Fruit fly (Drosophila melanogaster): Measurements from ENCODE around the gene Ube4B.

DNA sequence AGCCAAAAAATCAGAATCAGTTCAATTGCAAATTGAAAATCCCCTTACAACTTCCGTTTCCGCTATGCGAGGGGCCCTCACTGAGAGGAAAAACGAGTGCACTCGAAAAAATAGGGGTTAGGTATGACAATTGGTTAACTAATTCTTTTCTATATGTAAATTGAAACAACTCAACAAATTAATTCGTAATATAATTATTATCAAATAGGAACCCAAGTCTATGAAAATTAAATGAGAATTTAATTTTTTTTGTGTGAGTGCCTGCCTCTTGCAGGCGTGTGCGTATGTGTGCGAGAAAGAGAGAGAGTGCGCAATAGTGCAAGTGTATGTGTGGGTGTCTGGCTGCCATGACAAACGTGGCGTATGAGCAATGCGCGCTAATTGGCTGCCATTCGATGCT, 37.1 kb downstream of the Ube4B start:
- TF ChIP-seq CG8478 (optimal IDR thresholded peaks at IDR 0.05) (no peak), CTCF (optimal IDR thresholded peaks at IDR 0.05) (no peak)

Measured in S2 (cell line).